Worm (Caenorhabditis elegans): ENCODE data around the gene col-152.

Gene col-152

DNA sequence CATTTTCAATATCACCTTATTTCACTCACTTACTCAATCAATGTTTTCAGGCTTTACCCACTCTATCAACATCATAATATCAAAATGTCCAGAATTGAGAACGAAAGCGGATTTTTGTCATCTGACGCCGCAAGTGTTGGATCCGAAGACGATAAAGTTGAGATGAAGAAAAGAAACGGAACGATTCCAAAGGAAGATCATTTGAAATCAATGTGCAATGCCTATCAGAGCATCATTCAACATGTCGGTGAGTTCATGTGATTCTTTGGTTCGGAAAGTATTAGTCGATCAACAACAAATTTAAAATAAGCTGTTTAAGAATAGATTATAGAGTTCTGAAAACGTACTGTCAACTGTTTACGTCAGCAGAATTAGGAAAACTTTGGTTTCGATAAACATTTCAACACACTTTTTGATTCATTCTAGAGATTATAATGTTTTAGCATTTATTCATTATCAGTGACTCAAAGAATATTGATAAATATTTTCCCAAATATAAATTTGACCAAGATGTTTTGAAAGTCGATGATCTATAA, 4.2 kb downstream of the col-152 start, which contains the start of gene cat-4:
cat-4 (plus strand) TSS at position 51 of the 536 bp plus-strand sequence.
- TF ChIP-seq rnt-1 (tag; optimal IDR thresholded peaks at IDR 0.05) (no peak), sdc-2 (tag; optimal IDR thresholded peaks at IDR 0.05) (no peak), dve-1 (tag; optimal IDR thresholded peaks at IDR 0.05) (no peak), mec-3 (tag; optimal IDR thresholded peaks at IDR 0.05; ENCODE audit: borderline replicate concordance) (no peak), npax-4 (tag; optimal IDR thresholded peaks at IDR 0.05) (no peak), ceh-14 (tag; optimal IDR thresholded peaks at IDR 0.05) (no peak), pat-9 (tag; optimal IDR thresholded peaks at IDR 0.05) (no peak), unc-55 (GFP tag; optimal IDR thresholded peaks at IDR 0.05) (no peak), madf-2 (tag; optimal IDR thresholded peaks at IDR 0.05) (no peak), che-1 (tag; optimal IDR thresholded peaks at IDR 0.05) (no peak)

DNA sequence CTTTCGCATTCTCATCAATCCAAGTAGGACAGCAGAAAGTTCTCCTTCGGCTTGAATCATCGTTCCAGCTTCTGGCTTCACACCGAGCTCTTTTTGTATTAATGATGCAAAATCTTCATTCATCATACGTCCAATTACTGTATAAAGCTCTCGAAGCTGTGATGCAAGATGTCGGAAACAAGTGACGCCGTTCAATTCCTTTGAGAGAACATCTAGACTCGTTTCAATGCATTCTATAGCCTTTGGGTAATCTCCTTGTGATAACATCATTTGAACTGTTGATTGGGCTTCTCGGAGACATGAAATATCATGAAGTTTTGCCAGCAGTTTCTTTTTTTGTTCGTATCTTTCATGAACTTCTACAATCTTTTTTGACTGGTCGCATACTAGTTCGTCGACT, 7.8 kb downstream of the col-152 start:
- TF ChIP-seq K02D7.2 (tag; optimal IDR thresholded peaks at IDR 0.05) (no peak), syd-9 (tag; optimal IDR thresholded peaks at IDR 0.05) (no peak), sdc-2 (tag; optimal IDR thresholded peaks at IDR 0.05) (no peak), nfya-1 (tag; optimal IDR thresholded peaks at IDR 0.05) (no peak), gmeb-2 (tag; optimal IDR thresholded peaks at IDR 0.05) (no peak), hlh-30 (tag; optimal IDR thresholded peaks at IDR 0.05; ENCODE audit: insufficient read depth) (no peak), pat-9 (tag; optimal IDR thresholded peaks at IDR 0.05) (no peak), ceh-48 (tag; optimal IDR thresholded peaks at IDR 0.05) (no peak), nhr-11 (tag; optimal IDR thresholded peaks at IDR 0.05) (no peak)

DNA sequence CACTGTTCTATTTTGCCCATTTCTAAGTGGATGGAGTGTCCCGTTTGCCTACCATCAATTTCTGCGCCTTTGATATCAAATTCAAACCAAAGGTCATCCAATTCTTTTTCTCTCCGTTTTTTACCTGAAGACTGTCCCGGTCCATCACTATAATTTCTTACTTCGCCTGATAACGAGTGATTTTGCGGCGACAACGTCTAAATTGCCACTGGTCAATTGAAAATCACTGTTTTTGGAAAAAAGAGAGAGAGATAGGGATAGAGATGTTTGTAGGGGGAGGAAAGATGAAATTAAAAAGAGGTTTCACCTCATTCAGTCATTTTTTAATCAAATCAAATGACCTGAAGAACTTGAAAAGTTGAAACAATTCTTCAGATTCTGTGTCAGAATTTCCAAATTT, 10.8 kb downstream of the col-152 start:
- TF ChIP-seq C08G9.2 (tag; optimal IDR thresholded peaks at IDR 0.05) (no peak), ceh-6 (GFP tag; optimal IDR thresholded peaks at IDR 0.05) (no peak), pha-4 (tag; optimal IDR thresholded peaks at IDR 0.05) (no peak), C38D4.7 (GFP tag; optimal IDR thresholded peaks at IDR 0.05) (no peak), syd-9 (tag; optimal IDR thresholded peaks at IDR 0.05) (no peak), elt-2 (tag; optimal IDR thresholded peaks at IDR 0.05) (no peak), ttx-3 (tag; optimal IDR thresholded peaks at IDR 0.05) (no peak), nfya-1 (tag; optimal IDR thresholded peaks at IDR 0.05) (no peak), tbx-2 (tag; optimal IDR thresholded peaks at IDR 0.05) (no peak), hlh-30 (tag; optimal IDR thresholded peaks at IDR 0.05; ENCODE audit: insufficient read depth) (no peak), sox-4 (tag; optimal IDR thresholded peaks at IDR 0.05) (no peak), K02D7.2 (tag; optimal IDR thresholded peaks at IDR 0.05) (no peak), hlh-13 (GFP tag; optimal IDR thresholded peaks at IDR 0.05) (no peak)

DNA sequence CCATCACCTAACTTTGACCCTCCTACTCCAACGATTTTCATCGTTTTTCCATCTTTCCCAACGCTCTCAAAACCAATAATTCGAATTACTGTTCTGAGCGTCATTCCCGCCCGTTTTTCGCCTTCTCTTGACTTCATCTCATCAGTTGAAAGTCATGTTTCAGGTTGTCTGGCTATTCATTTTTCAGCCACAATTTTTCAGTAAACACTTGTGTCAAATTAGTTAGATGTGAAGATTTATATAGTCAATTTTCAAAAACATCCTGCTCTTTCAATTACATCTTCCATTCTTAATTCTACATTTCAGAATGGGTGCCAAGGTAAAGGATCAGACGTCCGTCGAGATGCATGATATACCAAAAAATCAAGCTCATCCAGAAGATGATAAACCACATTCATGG, 11.9 kb downstream of the col-152 start, which contains the start of gene del-6:
del-6 (plus strand) TSS at position 301 of the 400 bp plus-strand sequence.
- no peak for TF ChIP-seq elt-2 (tag; optimal IDR thresholded peaks at IDR 0.05)
- TF ChIP-seq C38D4.7 (GFP tag; optimal IDR thresholded peaks at IDR 0.05) = no peak
- no peak for TF ChIP-seq hlh-8 (tag; optimal IDR thresholded peaks at IDR 0.05)
- TF ChIP-seq ceh-14 (tag; optimal IDR thresholded peaks at IDR 0.05) = no peak
- no peak for TF ChIP-seq ceh-31 (tag; optimal IDR thresholded peaks at IDR 0.05)
- TF ChIP-seq pqm-1 (tag; optimal IDR thresholded peaks at IDR 0.05) = no peak
- no peak for TF ChIP-seq unc-55 (GFP tag; optimal IDR thresholded peaks at IDR 0.05)
- no peak for TF ChIP-seq ceh-6 (GFP tag; optimal IDR thresholded peaks at IDR 0.05)
- no peak for TF ChIP-seq lim-6 (tag; optimal IDR thresholded peaks at IDR 0.05)
- TF ChIP-seq ceh-34 (tag; optimal IDR thresholded peaks at IDR 0.05) = no peak
- no peak for TF ChIP-seq fkh-6 (tag; optimal IDR thresholded peaks at IDR 0.05)
- no peak for TF ChIP-seq pat-9 (tag; optimal IDR thresholded peaks at IDR 0.05)
- TF ChIP-seq sox-4 (tag; optimal IDR thresholded peaks at IDR 0.05) = no peak
- TF ChIP-seq eyg-1 (tag; optimal IDR thresholded peaks at IDR 0.05) = no peak
- no peak for TF ChIP-seq pha-4 (tag; optimal IDR thresholded peaks at IDR 0.05)
- TF ChIP-seq pax-1 (tag; optimal IDR thresholded peaks at IDR 0.05) = no peak
- TF ChIP-seq dve-1 (tag; optimal IDR thresholded peaks at IDR 0.05) = no peak
- no peak for TF ChIP-seq unc-3 (GFP tag; conservative IDR thresholded peaks at IDR 0.05)
- no peak for TF ChIP-seq unc-3 (tag; optimal IDR thresholded peaks at IDR 0.05)
- no peak for TF ChIP-seq K02D7.2 (tag; optimal IDR thresholded peaks at IDR 0.05)
- no peak for TF ChIP-seq unc-86 (tag; optimal IDR thresholded peaks at IDR 0.05)

Data from whole organism, late embryonic.